Worm (Caenorhabditis elegans) whole organism, L3 larva: Measurements from ENCODE around the gene tofu-1.

Experiments used
- R02D3.7 ChIP-seq: fragments of 150-350 bp; optimal IDR thresholded peaks from 2 replicates; lab custom pipeline; 2014; ENCODE audit warnings: missing biosample characterization, missing genetic modification characterization
- aly-2 ChIP-seq: fragments of 150-350 bp; optimal IDR thresholded peaks from 2 replicates; lab custom pipeline; 2014; ENCODE audit warnings: missing biosample characterization, missing genetic modification characterization
- ama-1 ChIP-seq: fragments of 150-350 bp; optimal IDR thresholded peaks from 2 replicates; lab custom pipeline; 2018
- ceh-16 ChIP-seq: sonication (generic microtip); optimal IDR thresholded peaks from 2 replicates; lab custom pipeline; 2017; ENCODE audit warnings: missing biosample characterization, missing genetic modification characterization
- elt-2 ChIP-seq: sonication (generic microtip); optimal IDR thresholded peaks from 2 replicates; lab custom pipeline; 2016; ENCODE audit warnings: missing genetic modification reagents, mild to moderate bottlenecking, missing genetic modification characterization, missing compliant biosample characterization
- lin-15B ChIP-seq: fragments of 150-350 bp; optimal IDR thresholded peaks from 2 replicates; lab custom pipeline; 2014; ENCODE audit warnings: missing biosample characterization, missing genetic modification characterization
- mdl-1 ChIP-seq: fragments of 150-350 bp; optimal IDR thresholded peaks from 2 replicates; lab custom pipeline; 2014; ENCODE audit warnings: missing biosample characterization, missing genetic modification characterization
- nhr-28 ChIP-seq: fragments of 150-350 bp; optimal IDR thresholded peaks from 2 replicates; lab custom pipeline; 2014; ENCODE audit warnings: missing biosample characterization, missing genetic modification characterization
- nhr-77 ChIP-seq: fragments of 150-350 bp; optimal IDR thresholded peaks from 2 replicates; lab custom pipeline; 2014; ENCODE audit warnings: missing biosample characterization, missing genetic modification characterization
- snpc-4 ChIP-seq: fragments of 150-350 bp; optimal IDR thresholded peaks from 2 replicates; lab custom pipeline; 2014; ENCODE audit warnings: missing biosample characterization, missing genetic modification characterization
- unc-62 ChIP-seq: fragments of 150-350 bp; sonication (generic microtip); optimal IDR thresholded peaks from 4 replicates; lab custom pipeline; 2014; ENCODE audit warnings: missing biosample characterization, missing genetic modification reagents, missing genetic modification characterization
- ztf-11 ChIP-seq: fragments of 150-350 bp; optimal IDR thresholded peaks from 2 replicates; lab custom pipeline; 2014; ENCODE audit warnings: missing biosample characterization, missing genetic modification characterization
- ztf-4 ChIP-seq: fragments of 150-350 bp; optimal IDR thresholded peaks from 2 replicates; lab custom pipeline; 2014; ENCODE audit warnings: missing biosample characterization, missing genetic modification characterization

- TF ChIP-seq elt-2 (tag; lab: Kevin White, UChicago) = peak; percentile 67
- TF ChIP-seq aly-2 = no peak
- no peak for TF ChIP-seq lin-15B (tag; lab: Kevin White, UChicago)
- TF ChIP-seq ceh-16 (tag; lab: Kevin White, UChicago) = no peak
- no peak for TF ChIP-seq mdl-1 (tag; lab: Kevin White, UChicago)
- TF ChIP-seq R02D3.7 (tag; lab: Kevin White, UChicago) = no peak
- TF ChIP-seq nhr-28 = no peak
- no peak for TF ChIP-seq ama-1
- no peak for TF ChIP-seq snpc-4 (tag; lab: Kevin White, UChicago)
- no peak for TF ChIP-seq nhr-77 (tag; lab: Kevin White, UChicago)
- no peak for TF ChIP-seq ztf-11 (tag; lab: Kevin White, UChicago)
- TF ChIP-seq ztf-4 (tag; lab: Kevin White, UChicago) = no peak
- no peak for TF ChIP-seq unc-62
Observed at ce11 chrV:9984821-9985220, 3.9 kb downstream of the tofu-1 start.
